Worm (Caenorhabditis elegans) whole organism, mixed stage, embryonic: ENCODE measurements around the gene fbxb-15.

Experiments used
- bed-3 ChIP-seq: fragments of 200-800 bp; sonication (Bioruptor generic); optimal IDR thresholded peaks from 3 replicates; lab custom pipeline; 2018; ENCODE audit warnings: mild to moderate bottlenecking, missing genetic modification characterization, moderate library complexity, missing compliant biosample characterization
- blmp-1 ChIP-seq: fragments of 150-350 bp; optimal IDR thresholded peaks from 2 replicates; lab custom pipeline; 2014; ENCODE audit warnings: missing biosample characterization, missing genetic modification characterization
- ceh-39 ChIP-seq: fragments of 150-350 bp; optimal IDR thresholded peaks from 2 replicates; lab custom pipeline; 2014; ENCODE audit warnings: missing biosample characterization, missing genetic modification characterization
- ceh-43 ChIP-seq: fragments of 200-800 bp; sonication (Bioruptor generic); optimal IDR thresholded peaks from 2 replicates; lab custom pipeline; 2018; ENCODE audit warnings: mild to moderate bottlenecking, missing genetic modification characterization, moderate library complexity, missing compliant biosample characterization
- ces-1 ChIP-seq: fragments of 150-350 bp; optimal IDR thresholded peaks from 2 replicates; lab custom pipeline; 2014; ENCODE audit warnings: missing biosample characterization, missing genetic modification reagents, missing genetic modification characterization
- flh-1 ChIP-seq: fragments of 200-800 bp; sonication (Bioruptor generic); optimal IDR thresholded peaks from 2 replicates; lab custom pipeline; 2018; ENCODE audit warnings: mild to moderate bottlenecking, missing genetic modification characterization, moderate library complexity, missing compliant biosample characterization
- hlh-1 ChIP-seq: fragments of 150-350 bp; optimal IDR thresholded peaks from 2 replicates; lab custom pipeline; 2014; ENCODE audit warnings: missing biosample characterization, missing genetic modification reagents, missing genetic modification characterization
- lin-13 ChIP-seq: fragments of 150-350 bp; optimal IDR thresholded peaks from 2 replicates; lab custom pipeline; 2014; ENCODE audit warnings: missing biosample characterization, missing genetic modification characterization
- lin-32 ChIP-seq: fragments of 200-800 bp; sonication (Bioruptor generic); optimal IDR thresholded peaks from 2 replicates; lab custom pipeline; 2018; ENCODE audit warnings: mild to moderate bottlenecking, missing genetic modification characterization, missing compliant biosample characterization
- lsy-2 ChIP-seq: fragments of 150-350 bp; optimal IDR thresholded peaks from 2 replicates; lab custom pipeline; 2014; ENCODE audit warnings: missing biosample characterization, missing genetic modification characterization
- mab-5 ChIP-seq: fragments of 150-350 bp; optimal IDR thresholded peaks from 2 replicates; lab custom pipeline; 2014; ENCODE audit warnings: missing biosample characterization, missing genetic modification characterization
- mep-1 ChIP-seq: fragments of 150-350 bp; optimal IDR thresholded peaks from 2 replicates; lab custom pipeline; 2017; ENCODE audit warnings: missing biosample characterization, missing genetic modification reagents, missing genetic modification characterization, inconsistent platforms
- nhr-28 ChIP-seq: fragments of 150-350 bp; optimal IDR thresholded peaks from 2 replicates; lab custom pipeline; 2014; ENCODE audit warnings: missing biosample characterization, missing genetic modification characterization
- pha-4 ChIP-seq: fragments of 150-350 bp; optimal IDR thresholded peaks from 2 replicates; lab custom pipeline; 2018; ENCODE audit warnings: missing biosample characterization, missing genetic modification reagents, missing genetic modification characterization
- sem-2 ChIP-seq: fragments of 200-800 bp; sonication (Bioruptor generic); optimal IDR thresholded peaks from 2 replicates; lab custom pipeline; 2018; ENCODE audit warnings: mild to moderate bottlenecking, missing genetic modification characterization, missing compliant biosample characterization
- snpc-4 ChIP-seq: fragments of 150-350 bp; optimal IDR thresholded peaks from 2 replicates; lab custom pipeline; 2014; ENCODE audit warnings: missing biosample characterization, missing genetic modification characterization
- ztf-11 ChIP-seq: fragments of 150-350 bp; optimal IDR thresholded peaks from 2 replicates; lab custom pipeline; 2014; ENCODE audit warnings: missing biosample characterization, missing genetic modification characterization

fbxb-15 gene

ce11 chrII:1603049-1603448 is 50.2 kb downstream of the fbxb-15 start:
- TF ChIP-seq ceh-43 (GFP tag; lab: Kevin White, UChicago) (no peak), sem-2 (GFP tag; lab: Kevin White, UChicago) (no peak), lsy-2 (no peak), flh-1 (no peak), ces-1 (GFP tag; lab: Kevin White, UChicago) (no peak), bed-3 (GFP tag; lab: Kevin White, UChicago) (no peak), lin-13 (tag; lab: Kevin White, UChicago) (no peak), hlh-1 (tag; lab: Kevin White, UChicago) (no peak), ceh-39 (tag; lab: Kevin White, UChicago) (no peak), ztf-11 (tag; lab: Kevin White, UChicago) (no peak), lin-32 (GFP tag; lab: Kevin White, UChicago) (no peak), snpc-4 (tag; lab: Kevin White, UChicago) (no peak), pha-4 (tag; lab: Kevin White, UChicago) (no peak), blmp-1 (no peak), mep-1 (tag; lab: Kevin White, UChicago) (no peak), mab-5 (no peak), nhr-28 (tag; lab: Kevin White, UChicago) (no peak)
- TF ChIP-seq, all 35 proteins: peak for 0
